Worm (Caenorhabditis elegans) whole organism, L4 larva: ENCODE data around the gene C25G4.7.

ENCODE experiments used
- ceh-20 ChIP-seq: fragments of 200-800 bp; sonication (Bioruptor generic); IDR thresholded peaks from 2 replicates; pipeline ENCODE4 v1.3.6; 2022; ENCODE audit warnings: missing genetic modification reagents, missing genetic modification characterization, missing compliant biosample characterization
- egl-27 ChIP-seq: sonication (generic microtip); optimal IDR thresholded peaks from 3 replicates; lab custom pipeline; 2017; ENCODE audit warnings: missing biosample characterization, missing genetic modification reagents, missing genetic modification characterization
- mdl-1 ChIP-seq, 2 experiments: fragments of 150-350 bp in 1 of 2; sonication (generic microtip) in 1 of 2; optimal IDR thresholded peaks; 2 replicates each; lab custom pipeline; 2014 to 2017; ENCODE audit warnings: missing biosample characterization in 2 of 2, missing genetic modification characterization in 2 of 2
- mes-2 ChIP-seq: sonication (generic microtip); optimal IDR thresholded peaks from 2 replicates; lab custom pipeline; 2016; ENCODE audit warnings: missing genotype, mild to moderate bottlenecking, missing genetic modification characterization, missing compliant biosample characterization; ENCODE audit not compliant: poor library complexity, severe bottlenecking
- skn-1 ChIP-seq: fragments of 150-350 bp; optimal IDR thresholded peaks from 2 replicates; lab custom pipeline; 2014; ENCODE audit warnings: missing biosample characterization, missing genetic modification characterization
- spr-1 ChIP-seq: sonication (generic microtip); optimal IDR thresholded peaks from 2 replicates; lab custom pipeline; 2016; ENCODE audit warnings: mild to moderate bottlenecking, missing genetic modification characterization, missing compliant biosample characterization

DNA sequence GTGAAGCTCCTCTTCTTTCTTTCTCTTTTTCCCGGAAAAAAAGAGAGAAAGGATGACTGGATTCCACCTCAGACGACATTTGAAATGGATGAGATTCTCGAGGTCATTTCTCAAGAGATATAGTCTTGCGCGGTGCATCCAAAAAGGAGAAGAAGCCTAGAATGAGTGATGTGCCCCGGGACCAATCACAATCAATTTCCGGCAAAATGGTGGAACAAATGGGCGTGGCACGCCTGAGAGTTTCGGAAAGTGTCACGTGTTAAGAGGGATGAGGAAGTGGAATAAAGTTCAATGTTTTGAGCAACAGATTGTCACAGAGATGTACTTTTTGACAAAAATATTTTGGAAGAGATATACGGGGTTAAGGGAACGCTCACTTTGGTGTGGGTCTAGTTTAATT, 31.1 kb upstream of the C25G4.7 start:
- TF ChIP-seq skn-1 (tag; lab: Kevin White, UChicago) = no peak
- no peak for TF ChIP-seq mes-2 (tag; lab: Kevin White, UChicago)
- no peak for TF ChIP-seq spr-1 (tag; lab: Kevin White, UChicago)
- TF ChIP-seq egl-27 (tag; lab: Kevin White, UChicago) = no peak
- peak; percentile 76 for TF ChIP-seq ceh-20 (GFP tag; lab: Robert Waterston, UW)
- no peak for TF ChIP-seq mdl-1 (tag; optimal IDR thresholded peaks at IDR 0.05; lab: Kevin White, UChicago)
